ENCODE assay signal across 2 fruit fly cellular contexts in the genomic region with DNA sequence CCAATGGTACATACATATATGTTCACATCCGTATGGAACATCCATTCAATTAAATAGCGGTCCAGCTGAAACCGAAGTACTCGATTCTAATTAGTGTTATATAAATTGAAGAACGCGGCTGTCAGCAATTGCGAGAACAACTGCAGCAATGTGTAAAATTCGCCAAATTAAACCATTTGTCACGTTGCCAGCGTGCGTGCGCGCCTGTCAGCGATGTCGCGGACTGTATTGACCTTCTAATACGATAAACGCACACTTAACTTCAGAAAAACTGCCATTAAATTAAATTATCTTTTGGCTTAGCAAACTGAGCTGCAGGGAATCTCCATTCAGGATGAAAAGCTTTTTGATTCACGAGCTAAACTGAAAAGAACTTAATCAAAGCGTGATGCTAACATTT.
TF ChIP-seq lines count a peak whose summit lies in the region.

No protein-coding gene starts in this region.

- no peak for TF ChIP-seq CTCF in whole organism, embryonic (GFP tag; optimal IDR thresholded peaks at IDR 0.05; lab: Kevin White, UChicago)

TF ChIP-seq in whole organism, embryonic, 481 proteins besides CTCF, POLR2A, EP300 and RAD21:
- no peak for TF ChIP-seq CG7556 (GFP tag; optimal IDR thresholded peaks at IDR 0.05; lab: Kevin White, UChicago)
- peak; percentile 64 for TF ChIP-seq CG11695 (GFP tag; IDR thresholded peaks at IDR 0.05; lab: Robert Waterston, UW)
- TF ChIP-seq CG10543 (GFP tag; optimal IDR thresholded peaks at IDR 0.05; lab: Kevin White, UChicago), result no peak
- TF ChIP-seq Pdp1 (GFP tag; optimal IDR thresholded peaks at IDR 0.05; lab: Kevin White, UChicago), result no peak
- no peak for TF ChIP-seq caup (GFP tag; optimal IDR thresholded peaks at IDR 0.05; lab: Kevin White, UChicago; ENCODE audit: severe bottlenecking)
- TF ChIP-seq HLH54F (GFP tag; optimal IDR thresholded peaks at IDR 0.05; lab: Kevin White, UChicago), result no peak
- TF ChIP-seq Med (GFP tag; lab: Kevin White, UChicago), result peak; percentile 34
- no peak for TF ChIP-seq CG11398 (GFP tag; optimal IDR thresholded peaks at IDR 0.05; lab: Kevin White, UChicago)
- TF ChIP-seq amos (GFP tag; IDR thresholded peaks at IDR 0.05; lab: Robert Waterston, UW; ENCODE audit: partially characterized antibody), result no peak
- TF ChIP-seq CG17912 (GFP tag; optimal IDR thresholded peaks at IDR 0.05; lab: Kevin White, UChicago), result no peak
- no peak for TF ChIP-seq Deaf1 (tag; optimal IDR thresholded peaks at IDR 0.05; lab: Kevin White, UChicago)
- peak; percentile 55 for TF ChIP-seq sens (GFP tag; lab: Kevin White, UChicago)
- no peak for TF ChIP-seq CG12769 (tag; optimal IDR thresholded peaks at IDR 0.05; lab: Kevin White, UChicago)
- no peak for TF ChIP-seq nau (GFP tag; optimal IDR thresholded peaks at IDR 0.05; lab: Kevin White, UChicago)
- no peak for TF ChIP-seq CG12104 (GFP tag; optimal IDR thresholded peaks at IDR 0.05; lab: Kevin White, UChicago)
- TF ChIP-seq CG10267 (tag; optimal IDR thresholded peaks at IDR 0.05; lab: Kevin White, UChicago), result no peak
- TF ChIP-seq Ravus (GFP tag; IDR thresholded peaks at IDR 0.05; lab: Robert Waterston, UW), result no peak
- no peak for TF ChIP-seq CG6272 (GFP tag; IDR thresholded peaks at IDR 0.05; lab: Robert Waterston, UW)

TF ChIP-seq in whole organism, prepupa, 60 proteins besides CTCF, POLR2A, EP300 and RAD21:
- TF ChIP-seq Hr4 (GFP tag; optimal IDR thresholded peaks at IDR 0.05; lab: Kevin White, UChicago) (no peak), Eip78C (GFP tag; lab: Kevin White, UChicago) (peak; percentile 29)
